Fruit fly (Drosophila melanogaster): ENCODE results near the gene CG17568.

CG17568 gene

dm6 chr2L:19156737-19157287 is 24.7 kb downstream of the CG17568 start:
- TF ChIP-seq Sin3A (optimal IDR thresholded peaks at IDR 0.05) (no peak), psq (optimal IDR thresholded peaks at IDR 0.05) (no peak), ttk (optimal IDR thresholded peaks at IDR 0.05) (no peak), h (optimal IDR thresholded peaks at IDR 0.05) (no peak), insv (optimal IDR thresholded peaks at IDR 0.05) (no peak), Myc (optimal IDR thresholded peaks at IDR 0.05) (no peak)

dm6 chr2L:19155937-19156736 is 25.4 kb downstream of the CG17568 start:
- TF ChIP-seq Sin3A (optimal IDR thresholded peaks at IDR 0.05) (no peak), insv (optimal IDR thresholded peaks at IDR 0.05) (no peak), Myc (optimal IDR thresholded peaks at IDR 0.05) (no peak), psq (optimal IDR thresholded peaks at IDR 0.05) (no peak), h (optimal IDR thresholded peaks at IDR 0.05) (no peak), ttk (optimal IDR thresholded peaks at IDR 0.05) (no peak)

DNA sequence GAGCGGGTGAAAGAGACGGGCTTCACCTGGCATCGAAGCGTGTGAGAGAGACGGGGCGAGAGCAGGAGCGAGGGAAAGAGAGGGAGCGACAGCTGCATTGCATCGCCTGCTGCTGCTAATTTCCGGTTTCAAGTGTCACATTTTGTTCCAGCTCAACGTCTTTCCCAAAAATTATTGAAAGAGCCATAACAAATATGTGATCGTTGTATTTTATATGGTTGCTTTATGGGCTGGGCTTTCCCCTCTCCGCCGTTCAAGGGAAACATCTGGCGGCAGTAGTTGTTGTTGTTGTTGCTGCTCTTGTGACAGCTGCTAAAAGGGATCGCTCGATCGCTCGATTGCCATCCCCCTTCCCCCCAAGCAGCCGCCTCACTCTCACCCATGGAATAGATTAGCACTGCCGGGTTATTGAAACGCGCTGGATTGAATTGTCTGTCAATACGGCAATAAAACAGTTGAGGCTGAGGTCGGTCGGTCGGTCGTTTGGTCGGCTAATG is 26.6 kb downstream of the CG17568 start:
- TF ChIP-seq h (optimal IDR thresholded peaks at IDR 0.05) (no peak), Sin3A (optimal IDR thresholded peaks at IDR 0.05) (no peak), ttk (optimal IDR thresholded peaks at IDR 0.05) (no peak), psq (optimal IDR thresholded peaks at IDR 0.05) (no peak), insv (optimal IDR thresholded peaks at IDR 0.05) (no peak), Myc (optimal IDR thresholded peaks at IDR 0.05) (no peak)

dm6 chr2L:19146645-19147044 is 34.9 kb downstream of the CG17568 start:
- no peak for TF ChIP-seq Myc (optimal IDR thresholded peaks at IDR 0.05)
- TF ChIP-seq Sin3A (optimal IDR thresholded peaks at IDR 0.05): no peak
- TF ChIP-seq insv (optimal IDR thresholded peaks at IDR 0.05): no peak
- TF ChIP-seq h (optimal IDR thresholded peaks at IDR 0.05): no peak
- no peak for TF ChIP-seq ttk (optimal IDR thresholded peaks at IDR 0.05)
- no peak for TF ChIP-seq psq (optimal IDR thresholded peaks at IDR 0.05)

- no peak for TF ChIP-seq Myc (optimal IDR thresholded peaks at IDR 0.05)
- no peak for TF ChIP-seq h (optimal IDR thresholded peaks at IDR 0.05)
- no peak for TF ChIP-seq Sin3A (optimal IDR thresholded peaks at IDR 0.05)
- TF ChIP-seq psq (optimal IDR thresholded peaks at IDR 0.05): no peak
These were observed 35.5 kb downstream of the CG17568 start for dm6 chr2L:19146047-19146446.

DNA sequence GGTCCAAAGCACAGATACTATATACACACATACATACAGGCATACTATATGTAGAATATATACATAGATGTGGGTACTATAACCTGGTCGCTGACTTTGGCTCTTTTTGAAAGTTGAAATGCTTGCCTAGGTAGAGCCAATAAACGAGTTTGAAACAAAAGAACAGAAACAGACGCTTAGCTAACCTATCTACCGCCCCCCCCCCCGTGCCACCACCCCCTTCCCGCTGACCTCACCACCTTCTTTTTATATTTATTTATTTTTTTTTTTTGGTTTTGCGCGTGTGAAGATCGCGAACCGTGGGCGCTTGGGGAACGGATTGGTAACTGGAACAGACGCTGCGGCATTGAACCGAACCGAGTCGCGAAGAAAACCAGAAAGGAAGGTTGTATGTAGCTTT is 37.4 kb downstream of the CG17568 start:
- TF ChIP-seq h (optimal IDR thresholded peaks at IDR 0.05) (no peak), psq (optimal IDR thresholded peaks at IDR 0.05) (no peak), insv (optimal IDR thresholded peaks at IDR 0.05) (no peak), Myc (optimal IDR thresholded peaks at IDR 0.05) (no peak), Sin3A (optimal IDR thresholded peaks at IDR 0.05) (no peak), ttk (optimal IDR thresholded peaks at IDR 0.05) (no peak)

- no peak for TF ChIP-seq insv (optimal IDR thresholded peaks at IDR 0.05)
- TF ChIP-seq ttk (optimal IDR thresholded peaks at IDR 0.05): no peak
- TF ChIP-seq h (optimal IDR thresholded peaks at IDR 0.05): no peak
- no peak for TF ChIP-seq Sin3A (optimal IDR thresholded peaks at IDR 0.05)
- no peak for TF ChIP-seq psq (optimal IDR thresholded peaks at IDR 0.05)
- no peak for TF ChIP-seq Myc (optimal IDR thresholded peaks at IDR 0.05)
These were observed 39.2 kb downstream of the CG17568 start for dm6 chr2L:19142176-19142870.

- TF ChIP-seq ttk (optimal IDR thresholded peaks at IDR 0.05) (no peak), Sin3A (optimal IDR thresholded peaks at IDR 0.05) (no peak), psq (optimal IDR thresholded peaks at IDR 0.05) (no peak), h (optimal IDR thresholded peaks at IDR 0.05) (no peak)
These were observed 39.9 kb downstream of the CG17568 start for dm6 chr2L:19141435-19142126.

dm6 chr2L:19140984-19141262 is 40.6 kb downstream of the CG17568 start:
- no peak for TF ChIP-seq ttk (optimal IDR thresholded peaks at IDR 0.05)
- no peak for TF ChIP-seq insv (optimal IDR thresholded peaks at IDR 0.05)
- TF ChIP-seq psq (optimal IDR thresholded peaks at IDR 0.05): no peak
- TF ChIP-seq Myc (optimal IDR thresholded peaks at IDR 0.05): no peak
- no peak for TF ChIP-seq Sin3A (optimal IDR thresholded peaks at IDR 0.05)
- TF ChIP-seq h (optimal IDR thresholded peaks at IDR 0.05): no peak

dm6 chr2L:19140257-19140983 is 41.1 kb downstream of the CG17568 start:
- TF ChIP-seq Myc (optimal IDR thresholded peaks at IDR 0.05): no peak
- TF ChIP-seq h (optimal IDR thresholded peaks at IDR 0.05): no peak
- no peak for TF ChIP-seq Sin3A (optimal IDR thresholded peaks at IDR 0.05)
- TF ChIP-seq insv (optimal IDR thresholded peaks at IDR 0.05): no peak
- no peak for TF ChIP-seq ttk (optimal IDR thresholded peaks at IDR 0.05)
- no peak for TF ChIP-seq psq (optimal IDR thresholded peaks at IDR 0.05)

- TF ChIP-seq h (optimal IDR thresholded peaks at IDR 0.05): no peak
- TF ChIP-seq ttk (optimal IDR thresholded peaks at IDR 0.05): no peak
- no peak for TF ChIP-seq psq (optimal IDR thresholded peaks at IDR 0.05)
- no peak for TF ChIP-seq Myc (optimal IDR thresholded peaks at IDR 0.05)
These were observed 41.8 kb downstream of the CG17568 start for dm6 chr2L:19139751-19140150.
